Worm (Caenorhabditis elegans) whole organism, L4 larva: ENCODE measurements around the gene msrp-3.

Experiments
- D1046.2 ChIP-seq: fragments of 200-800 bp; sonication (Bioruptor generic); IDR thresholded peaks from 2 replicates; pipeline ENCODE4 v1.3.6; 2022; ENCODE audit warnings: missing genetic modification characterization, missing compliant biosample characterization
- F10B5.3 ChIP-seq: sonication (generic microtip); optimal IDR thresholded peaks from 2 replicates; lab custom pipeline; 2016; ENCODE audit warnings: mild to moderate bottlenecking, missing genetic modification characterization, missing compliant biosample characterization
- F26F4.8 ChIP-seq: fragments of 200-800 bp; sonication (Bioruptor generic); conservative IDR thresholded peaks from 2 replicates; pipeline ENCODE4 v1.3.6; 2022; ENCODE audit warnings: missing genetic modification characterization, missing compliant biosample characterization
- F44E2.7 ChIP-seq: fragments of 200-800 bp; sonication (Bioruptor generic); IDR thresholded peaks from 2 replicates; pipeline ENCODE4 v2.1.2; 2022; ENCODE audit warnings: missing genetic modification characterization, missing compliant biosample characterization
- Y5F2A.4 ChIP-seq: fragments of 200-800 bp; sonication (Bioruptor generic); optimal IDR thresholded peaks from 2 replicates; lab custom pipeline; 2018; ENCODE audit warnings: mild to moderate bottlenecking, missing genetic modification characterization, missing compliant biosample characterization
- Y75B8A.6 ChIP-seq: fragments of 200-800 bp; sonication (Bioruptor generic); IDR thresholded peaks from 2 replicates; pipeline ENCODE4 v1.3.6; 2022; ENCODE audit warnings: missing genetic modification reagents, missing genetic modification characterization, missing compliant biosample characterization
- ZK546.5 ChIP-seq, 2 experiments: sonication (generic microtip); optimal IDR thresholded peaks; 2 replicates each; lab custom pipeline; 2017; ENCODE audit warnings: missing biosample characterization in 2 of 2, missing genetic modification characterization in 2 of 2
- aha-1 ChIP-seq: fragments of 150-350 bp; peaks from one replicate; lab custom pipeline; 2014; ENCODE audit warnings: missing biosample characterization, missing genetic modification characterization
- arid-1 ChIP-seq: fragments of 200-800 bp; sonication (Bioruptor generic); conservative IDR thresholded peaks from 2 replicates; pipeline ENCODE4 v1.3.6; 2022; ENCODE audit warnings: missing genetic modification reagents, missing genetic modification characterization, missing compliant biosample characterization
- ceh-28 ChIP-seq: fragments of 150-350 bp; optimal IDR thresholded peaks from 2 replicates; lab custom pipeline; 2014; ENCODE audit warnings: missing biosample characterization, missing genetic modification reagents, missing genetic modification characterization
- ces-1 ChIP-seq: fragments of 150-350 bp; sonication (generic microtip); optimal IDR thresholded peaks from 4 replicates; lab custom pipeline; 2014; ENCODE audit warnings: missing biosample characterization, missing genetic modification reagents, missing genetic modification characterization
- cey-2 ChIP-seq: sonication (generic microtip); optimal IDR thresholded peaks from 3 replicates; lab custom pipeline; 2017; ENCODE audit warnings: missing genetic modification characterization, mild to moderate bottlenecking, missing compliant biosample characterization, antibody characterized with exemption, borderline replicate concordance; ENCODE audit not compliant: insufficient read depth
- daf-12 ChIP-seq: fragments of 150-350 bp; optimal IDR thresholded peaks from 2 replicates; lab custom pipeline; 2014; ENCODE audit warnings: missing biosample characterization, missing genetic modification reagents, missing genetic modification characterization
- daf-19 ChIP-seq: fragments of 200-800 bp; sonication (Bioruptor generic); conservative IDR thresholded peaks from 2 replicates; pipeline ENCODE4 v1.3.6; 2022; ENCODE audit warnings: missing genetic modification characterization, missing compliant biosample characterization
- dmd-9 ChIP-seq: fragments of 200-800 bp; sonication (Bioruptor generic); IDR thresholded peaks from 2 replicates; pipeline ENCODE4 v1.3.6; 2022; ENCODE audit warnings: missing genetic modification reagents, missing genetic modification characterization, missing compliant biosample characterization
- duxl-1 ChIP-seq: sonication (generic microtip); optimal IDR thresholded peaks from 2 replicates; lab custom pipeline; 2016; ENCODE audit warnings: mild to moderate bottlenecking, missing genetic modification characterization, moderate library complexity, missing compliant biosample characterization; ENCODE audit not compliant: poor library complexity
- egl-27 ChIP-seq: sonication (generic microtip); optimal IDR thresholded peaks from 3 replicates; lab custom pipeline; 2017; ENCODE audit warnings: missing biosample characterization, missing genetic modification reagents, missing genetic modification characterization
- egl-43 ChIP-seq: fragments of 200-800 bp; sonication (Bioruptor generic); IDR thresholded peaks from 2 replicates; pipeline ENCODE4 v1.3.6; 2022; ENCODE audit warnings: missing genetic modification reagents, missing genetic modification characterization, missing compliant biosample characterization
- hif-1 ChIP-seq, 2 experiments: sonication (generic microtip); optimal IDR thresholded peaks; 2 replicates each; lab custom pipeline; 2016 to 2017; ENCODE audit warnings: missing compliant biosample characterization in 2 of 2, missing genetic modification characterization in 2 of 2, missing genetic modification reagents in 2 of 2, missing genotype in 2 of 2, mild to moderate bottlenecking in 1 of 2
- hmg-1.1 ChIP-seq: fragments of 200-800 bp; sonication (Bioruptor generic); IDR thresholded peaks from 2 replicates; pipeline ENCODE4 v1.3.6; 2022; ENCODE audit warnings: missing genetic modification reagents, missing genetic modification characterization, missing compliant biosample characterization
- jun-1 ChIP-seq: fragments of 150-350 bp; optimal IDR thresholded peaks from 2 replicates; lab custom pipeline; 2014; ENCODE audit warnings: missing biosample characterization, missing genetic modification reagents, missing genetic modification characterization
- lim-7 ChIP-seq: fragments of 200-800 bp; sonication (Bioruptor generic); IDR thresholded peaks from 2 replicates; pipeline ENCODE4 v1.3.6; 2022; ENCODE audit warnings: missing genetic modification characterization, missing compliant biosample characterization
- lin-29 ChIP-seq: fragments of 200-800 bp; sonication (Bioruptor generic); IDR thresholded peaks from 2 replicates; pipeline ENCODE4 v1.3.6; 2022; ENCODE audit warnings: missing genetic modification reagents, missing genetic modification characterization, missing compliant biosample characterization
- lsy-2 ChIP-seq, 2 experiments: fragments of 150-350 bp in 1 of 2; sonication (generic microtip) in 1 of 2; optimal IDR thresholded peaks; 2 replicates each; lab custom pipeline; 2014 to 2017; ENCODE audit warnings: missing biosample characterization in 2 of 2, missing genetic modification characterization in 2 of 2
- mep-1 ChIP-seq: fragments of 150-350 bp; sonication (generic microtip); optimal IDR thresholded peaks from 3 replicates; lab custom pipeline; 2014; ENCODE audit warnings: missing biosample characterization, missing genetic modification characterization
- nhr-10 ChIP-seq: fragments of 150-350 bp; optimal IDR thresholded peaks from 2 replicates; lab custom pipeline; 2014; ENCODE audit warnings: missing biosample characterization, missing genetic modification characterization
- nhr-102 ChIP-seq: sonication (generic microtip); optimal IDR thresholded peaks from 2 replicates; lab custom pipeline; 2016; ENCODE audit warnings: mild to moderate bottlenecking, missing genetic modification characterization, moderate library complexity, missing compliant biosample characterization
- nhr-111 ChIP-seq: fragments of 200-800 bp; sonication (Bioruptor generic); optimal IDR thresholded peaks from 2 replicates; lab custom pipeline; 2018; ENCODE audit warnings: mild to moderate bottlenecking, missing genetic modification characterization, missing compliant biosample characterization
- nhr-28 ChIP-seq: fragments of 150-350 bp; optimal IDR thresholded peaks from 2 replicates; lab custom pipeline; 2014; ENCODE audit warnings: missing biosample characterization, missing genetic modification characterization
- nhr-6 ChIP-seq: fragments of 150-350 bp; optimal IDR thresholded peaks from 2 replicates; lab custom pipeline; 2014; ENCODE audit warnings: missing biosample characterization, missing genetic modification characterization
- nhr-76 ChIP-seq: fragments of 150-350 bp; optimal IDR thresholded peaks from 2 replicates; lab custom pipeline; 2014; ENCODE audit warnings: missing biosample characterization, missing genetic modification characterization
- pha-4 ChIP-seq, 2 experiments: fragments of 150-350 bp in 1 of 2; fragments of 200-800 bp in 1 of 2; sonication (Bioruptor generic) in 1 of 2; IDR thresholded peaks in 1 of 2; optimal IDR thresholded peaks in 1 of 2; 2 replicates each; pipeline versions ENCODE4 v1.3.6 to Lab custom; 2014 to 2022; ENCODE audit warnings: missing genetic modification characterization in 2 of 2, missing genetic modification reagents in 2 of 2, missing biosample characterization in 1 of 2, missing compliant biosample characterization in 1 of 2
- set-16 ChIP-seq: fragments of 200-800 bp; sonication (Bioruptor generic); IDR thresholded peaks from 2 replicates; pipeline ENCODE4 v1.3.6; 2022; ENCODE audit warnings: missing genetic modification reagents, missing genetic modification characterization, missing compliant biosample characterization
- snpc-4 ChIP-seq: fragments of 150-350 bp; optimal IDR thresholded peaks from 2 replicates; lab custom pipeline; 2014; ENCODE audit warnings: missing biosample characterization, missing genetic modification characterization
- spr-3 ChIP-seq: fragments of 200-800 bp; sonication (Bioruptor generic); optimal IDR thresholded peaks from 2 replicates; lab custom pipeline; 2018; ENCODE audit warnings: mild to moderate bottlenecking, missing genetic modification characterization, missing compliant biosample characterization
- unc-130 ChIP-seq: sonication (generic microtip); optimal IDR thresholded peaks from 2 replicates; lab custom pipeline; 2016; ENCODE audit warnings: missing genetic modification reagents, missing genetic modification characterization, missing compliant biosample characterization
- vab-7 ChIP-seq: fragments of 200-800 bp; sonication (Bioruptor generic); IDR thresholded peaks from 2 replicates; pipeline ENCODE4 v1.3.6; 2022; ENCODE audit warnings: missing genetic modification reagents, missing genetic modification characterization, missing compliant biosample characterization
- zag-1 ChIP-seq: fragments of 150-350 bp; optimal IDR thresholded peaks from 2 replicates; lab custom pipeline; 2014; ENCODE audit warnings: missing biosample characterization, missing genetic modification characterization
- zfp-2 ChIP-seq: sonication (generic microtip); optimal IDR thresholded peaks from 2 replicates; lab custom pipeline; 2016; ENCODE audit warnings: mild to moderate bottlenecking, missing genetic modification characterization, missing compliant biosample characterization
- ztf-11 ChIP-seq: fragments of 150-350 bp; optimal IDR thresholded peaks from 2 replicates; lab custom pipeline; 2014; ENCODE audit warnings: missing biosample characterization, missing genetic modification characterization
- ztf-7 ChIP-seq: fragments of 150-350 bp; optimal IDR thresholded peaks from 2 replicates; lab custom pipeline; 2014; ENCODE audit warnings: missing biosample characterization, missing genetic modification characterization

The msrp-3 gene

ce11 chrII:788139-788538 is 26.5 kb downstream of the msrp-3 start, which contains the start of gene F46F5.15:
Gene F46F5.15 (plus strand): TSS chrII:788439.
- TF ChIP-seq unc-130 (GFP tag; lab: Kevin White, UChicago) (no peak), Y5F2A.4 (GFP tag; lab: Kevin White, UChicago) (no peak), snpc-4 (tag; lab: Kevin White, UChicago) (no peak), zfp-2 (tag; lab: Kevin White, UChicago) (no peak), egl-27 (tag; lab: Kevin White, UChicago) (no peak), mep-1 (no peak)

DNA sequence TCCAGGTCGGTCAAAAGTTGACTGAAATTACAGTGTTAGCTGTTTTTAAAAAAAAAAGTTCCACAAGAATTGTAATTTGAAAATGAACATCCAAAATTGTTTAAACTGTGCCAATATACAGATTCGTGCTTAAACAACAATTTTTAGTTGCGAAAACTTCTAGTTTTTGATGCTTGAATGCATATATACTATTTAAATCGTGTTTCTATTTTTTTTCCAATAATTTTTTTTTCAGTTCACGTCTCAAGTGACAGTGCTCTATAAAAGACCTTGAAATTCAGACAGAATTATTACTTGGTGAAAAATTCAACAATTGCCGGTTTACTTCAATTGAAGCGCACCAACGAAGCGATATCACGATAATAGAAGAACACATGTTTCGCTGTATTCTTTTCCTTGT is 27.7 kb downstream of the msrp-3 start, which contains the start of gene F46F5.16:
TSS of gene F46F5.16 (plus strand) at position 301 of the 400 bp plus-strand sequence.
- no peak for TF ChIP-seq snpc-4 (tag; lab: Kevin White, UChicago)
- TF ChIP-seq Y75B8A.6 (GFP tag; lab: Robert Waterston, UW) = no peak
- no peak for TF ChIP-seq Y5F2A.4 (GFP tag; lab: Kevin White, UChicago)
- no peak for TF ChIP-seq ceh-28
- TF ChIP-seq egl-43 (GFP tag; lab: Robert Waterston, UW) = no peak
- TF ChIP-seq aha-1 (tag; lab: Kevin White, UChicago) = no peak
- no peak for TF ChIP-seq ztf-7 (tag; lab: Kevin White, UChicago)
- TF ChIP-seq lin-29 (GFP tag; lab: Robert Waterston, UW) = no peak

- TF ChIP-seq F26F4.8 (GFP tag; lab: Robert Waterston, UW) = no peak
- TF ChIP-seq D1046.2 (GFP tag; lab: Robert Waterston, UW) = no peak
- TF ChIP-seq daf-12 (tag; lab: Kevin White, UChicago) = no peak
- no peak for TF ChIP-seq cey-2
- TF ChIP-seq ztf-11 (tag; lab: Kevin White, UChicago) = no peak
- no peak for TF ChIP-seq hmg-1.1 (GFP tag; lab: Robert Waterston, UW)
- no peak for TF ChIP-seq duxl-1 (tag; lab: Kevin White, UChicago)
- TF ChIP-seq Y75B8A.6 (GFP tag; lab: Robert Waterston, UW) = no peak
- TF ChIP-seq nhr-10 = no peak
- no peak for TF ChIP-seq hif-1 (tag; optimal IDR thresholded peaks at IDR 0.05; lab: Kevin White, UChicago)
- TF ChIP-seq zfp-2 (tag; lab: Kevin White, UChicago) = no peak
- TF ChIP-seq lim-7 (GFP tag; lab: Robert Waterston, UW) = no peak
- TF ChIP-seq jun-1 = no peak
- no peak for TF ChIP-seq nhr-28 (tag; lab: Kevin White, UChicago)
- no peak for TF ChIP-seq lin-29 (GFP tag; lab: Robert Waterston, UW)
- no peak for TF ChIP-seq spr-3 (GFP tag; lab: Kevin White, UChicago)
- no peak for TF ChIP-seq ces-1 (GFP tag; lab: Kevin White, UChicago)
Observed at ce11 chrII:783532-783931, 31.1 kb downstream of the msrp-3 start, which contains the start of gene Y39F10A.6. Gene Y39F10A.6 (minus strand): TSS chrII:783632.

- TF ChIP-seq nhr-10 = no peak
- no peak for TF ChIP-seq nhr-28 (tag; lab: Kevin White, UChicago)
- TF ChIP-seq F44E2.7 (GFP tag; lab: Robert Waterston, UW) = no peak
- TF ChIP-seq duxl-1 (tag; lab: Kevin White, UChicago) = no peak
- no peak for TF ChIP-seq dmd-9 (GFP tag; lab: Robert Waterston, UW)
- TF ChIP-seq ZK546.5 (tag; optimal IDR thresholded peaks at IDR 0.05; lab: Kevin White, UChicago) = no peak
- no peak for TF ChIP-seq snpc-4 (tag; lab: Kevin White, UChicago)
- no peak for TF ChIP-seq nhr-76 (tag; lab: Kevin White, UChicago)
- no peak for TF ChIP-seq vab-7 (GFP tag; lab: Robert Waterston, UW)
- TF ChIP-seq arid-1 = no peak
- TF ChIP-seq zag-1 (tag; lab: Kevin White, UChicago) = no peak
- TF ChIP-seq nhr-6 (tag; lab: Kevin White, UChicago) = no peak
- TF ChIP-seq F10B5.3 (tag; lab: Kevin White, UChicago) = no peak
- no peak for TF ChIP-seq set-16 (GFP tag; lab: Robert Waterston, UW)
- no peak for TF ChIP-seq nhr-111 (GFP tag; lab: Kevin White, UChicago)
- no peak for TF ChIP-seq daf-19
- TF ChIP-seq lsy-2 (tag; optimal IDR thresholded peaks at IDR 0.05; lab: Kevin White, UChicago) = no peak
- TF ChIP-seq hif-1 (tag; optimal IDR thresholded peaks at IDR 0.05; lab: Kevin White, UChicago) = no peak
- no peak for TF ChIP-seq pha-4 (GFP tag; IDR thresholded peaks at IDR 0.05; lab: Robert Waterston, UW)
- TF ChIP-seq pha-4 (tag; optimal IDR thresholded peaks at IDR 0.05; lab: Kevin White, UChicago) = no peak
- no peak for TF ChIP-seq nhr-102 (tag; lab: Kevin White, UChicago)
- TF ChIP-seq, all 104 proteins: peak for 0
Observed at ce11 chrII:782903-783302, 31.7 kb downstream of the msrp-3 start, which contains the start of gene Y39F10A.3. Gene Y39F10A.3 (minus strand): TSS chrII:783003.
